Worm (Caenorhabditis elegans) whole organism, young adult: Measurements from ENCODE around the gene F10E7.11.

Experiments
- Y67H2A.10 ChIP-seq: fragments of 200-800 bp; sonication (Bioruptor generic); conservative IDR thresholded peaks from 2 replicates; pipeline ENCODE4 v1.3.6; 2022; ENCODE audit warnings: missing genetic modification reagents, missing genetic modification characterization, missing compliant biosample characterization
- nhr-120 ChIP-seq: fragments of 200-800 bp; sonication (Bioruptor generic); IDR thresholded peaks from 2 replicates; pipeline ENCODE4 v1.3.6; 2022; ENCODE audit warnings: missing genetic modification characterization, missing compliant biosample characterization
- unc-62 ChIP-seq: fragments of 150-350 bp; optimal IDR thresholded peaks from 2 replicates; lab custom pipeline; 2014; ENCODE audit warnings: missing biosample characterization, missing genetic modification reagents, missing genetic modification characterization

DNA sequence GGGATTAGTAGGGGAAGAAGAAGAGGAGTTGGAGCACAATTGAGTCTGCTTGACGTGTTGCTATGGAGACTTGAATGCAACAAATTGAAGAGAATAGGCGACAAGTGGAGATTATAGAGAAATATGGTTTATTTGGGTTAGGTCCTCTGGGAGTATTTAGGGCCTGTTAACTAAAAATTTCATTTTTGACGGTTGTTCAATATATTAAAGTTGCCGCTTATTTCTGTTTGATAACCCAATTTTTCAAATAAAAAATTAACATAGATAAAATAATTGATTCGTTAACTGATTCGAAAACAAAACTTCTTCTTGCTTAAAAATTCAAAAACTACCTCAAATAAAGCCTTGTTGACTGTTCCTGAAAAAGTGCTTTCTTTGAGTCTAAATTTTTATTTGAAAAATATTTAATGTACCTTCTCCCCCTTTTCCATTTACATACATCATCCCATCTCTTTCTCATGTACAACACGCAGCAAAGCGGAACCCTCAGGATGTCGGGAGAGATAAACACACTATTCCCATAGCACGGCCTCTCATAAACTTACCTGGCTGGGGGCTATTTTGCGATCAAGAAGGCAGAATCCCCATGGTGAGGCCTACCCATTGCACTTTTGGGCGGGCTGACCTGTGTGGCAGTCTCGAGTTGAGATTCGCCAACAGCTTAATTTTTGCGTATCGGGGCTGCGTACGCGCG lies 48.8 kb upstream of the F10E7.11 start, which contains the start of gene dyf-13:
- TF ChIP-seq Y67H2A.10 (GFP tag; lab: Robert Waterston, UW): no peak
- TF ChIP-seq nhr-120: no peak
- TF ChIP-seq unc-62 (GFP tag; lab: Kevin White, UChicago): no peak
